Fruit fly (Drosophila melanogaster) whole organism, prepupa: Measurements from ENCODE around the gene CG31871.

Experiments used
- CG10669 ChIP-seq: fragments of 200-800 bp; sonication (Bioruptor generic); optimal IDR thresholded peaks from 3 replicates; lab custom pipeline; 2018; ENCODE audit warnings: missing biosample characterization, mild to moderate bottlenecking, missing genetic modification characterization, moderate library complexity
- CG11762 ChIP-seq: fragments of 200-800 bp; sonication (Bioruptor generic); optimal IDR thresholded peaks from 3 replicates; lab custom pipeline; 2016; ENCODE audit warnings: missing biosample characterization, missing genetic modification characterization; ENCODE audit not compliant: insufficient read depth
- CG1621 ChIP-seq: fragments of 200-800 bp; sonication (Bioruptor generic); optimal IDR thresholded peaks from 3 replicates; lab custom pipeline; 2018; ENCODE audit warnings: missing biosample characterization, mild to moderate bottlenecking, missing genetic modification characterization
- CG6163 ChIP-seq: fragments of 200-800 bp; sonication (Bioruptor generic); IDR thresholded peaks from 3 replicates; pipeline ENCODE4 v1.3.6; 2022; ENCODE audit warnings: missing biosample characterization, missing genetic modification characterization
- CG8119 ChIP-seq: fragments of 200-800 bp; sonication (Bioruptor generic); IDR thresholded peaks from 3 replicates; pipeline ENCODE4 v1.3.6; 2022; ENCODE audit warnings: missing biosample characterization, missing genetic modification characterization
- Gug ChIP-seq: fragments of 200-800 bp; sonication (Bioruptor generic); IDR thresholded peaks from 2 replicates; pipeline ENCODE4 v1.3.6; 2022; ENCODE audit warnings: missing biosample characterization, missing genetic modification characterization
- Hr38 ChIP-seq: sonication (Bioruptor generic); optimal IDR thresholded peaks from 2 replicates; lab custom pipeline; 2016; ENCODE audit warnings: missing biosample characterization, missing genetic modification characterization
- Hr39 ChIP-seq: fragments of 200-800 bp; sonication (Bioruptor generic); optimal IDR thresholded peaks from 2 replicates; lab custom pipeline; 2016; ENCODE audit warnings: missing biosample characterization, missing genetic modification characterization
- OdsH ChIP-seq: fragments of 200-800 bp; sonication (Bioruptor generic); optimal IDR thresholded peaks from 3 replicates; lab custom pipeline; 2016; ENCODE audit warnings: missing biosample characterization, missing genetic modification characterization
- Smox ChIP-seq: fragments of 200-800 bp; sonication (Bioruptor generic); optimal IDR thresholded peaks from 3 replicates; lab custom pipeline; 2016; ENCODE audit warnings: missing biosample characterization, missing genetic modification characterization
- Sox15 ChIP-seq: fragments of 200-800 bp; sonication (Bioruptor generic); optimal IDR thresholded peaks from 3 replicates; lab custom pipeline; 2016; ENCODE audit warnings: missing biosample characterization, missing genetic modification characterization
- topi ChIP-seq: fragments of 200-800 bp; sonication (Bioruptor generic); optimal IDR thresholded peaks from 3 replicates; lab custom pipeline; 2016; ENCODE audit warnings: missing biosample characterization, missing genetic modification characterization

DNA sequence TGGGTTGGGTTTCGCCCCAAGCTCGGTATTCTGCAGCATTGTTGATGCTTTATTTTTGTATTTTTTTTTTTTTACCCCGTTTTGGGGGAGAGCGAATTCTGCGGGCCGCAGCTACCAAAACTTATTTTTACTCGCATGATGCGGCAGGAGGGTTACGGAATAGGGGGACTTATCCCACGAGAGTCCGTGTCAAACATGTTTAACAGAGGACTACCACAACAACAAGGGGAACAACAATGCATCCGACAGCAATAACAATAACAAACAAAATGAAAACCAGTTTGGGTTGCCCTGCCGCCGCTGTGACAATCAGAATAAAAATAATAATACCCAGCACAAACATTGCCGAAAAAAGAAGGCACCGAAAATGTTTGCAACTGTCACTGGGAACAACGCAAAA is 48.8 kb upstream of the CG31871 start:
- TF ChIP-seq topi (GFP tag; lab: Kevin White, UChicago): no peak
- TF ChIP-seq CG8119 (GFP tag; lab: Robert Waterston, UW): no peak
- no peak for TF ChIP-seq OdsH
- no peak for TF ChIP-seq CG1621
- no peak for TF ChIP-seq Hr39
- TF ChIP-seq Gug (GFP tag; lab: Robert Waterston, UW): no peak
- no peak for TF ChIP-seq Hr38
- no peak for TF ChIP-seq Sox15 (GFP tag; lab: Kevin White, UChicago)
- TF ChIP-seq CG11762 (GFP tag; lab: Kevin White, UChicago): no peak
- TF ChIP-seq CG10669 (GFP tag; lab: Kevin White, UChicago): no peak
- TF ChIP-seq Smox (GFP tag; lab: Kevin White, UChicago): no peak
- TF ChIP-seq CG6163 (GFP tag; lab: Robert Waterston, UW): no peak
